Worm (Caenorhabditis elegans) whole organism, L1 larva: Measurements from ENCODE around the gene F36A4.3.

ENCODE experiments used
- C04F5.9 ChIP-seq: sonication (generic microtip); optimal IDR thresholded peaks from 2 replicates; lab custom pipeline; 2016; ENCODE audit warnings: missing genetic modification characterization, missing compliant biosample characterization
- ama-1 ChIP-seq: fragments of 150-350 bp; optimal IDR thresholded peaks from 2 replicates; lab custom pipeline; 2014
- ceh-88 ChIP-seq: fragments of 200-800 bp; sonication (Bioruptor generic); IDR thresholded peaks from 2 replicates; pipeline ENCODE4 v1.3.6; 2022; ENCODE audit warnings: missing genetic modification characterization, missing compliant biosample characterization
- dpl-1 ChIP-seq, 3 experiments: fragments of 150-350 bp in 2 of 3; sonication (generic microtip) in 1 of 3; optimal IDR thresholded peaks; 2 replicates each; lab custom pipeline; 2014 to 2017; ENCODE audit warnings: missing biosample characterization in 3 of 3, missing genetic modification characterization in 3 of 3, missing genetic modification reagents in 3 of 3
- egl-27 ChIP-seq, 2 experiments: fragments of 150-350 bp in 1 of 2; sonication (generic microtip); optimal IDR thresholded peaks; 3 replicates each; lab custom pipeline; 2017 to 2018; ENCODE audit warnings: missing biosample characterization in 2 of 2, missing genetic modification characterization in 2 of 2, missing genetic modification reagents in 2 of 2
- lsy-2 ChIP-seq, 2 experiments: fragments of 150-350 bp; optimal IDR thresholded peaks; 2 replicates each; lab custom pipeline; 2014; ENCODE audit warnings: missing biosample characterization in 2 of 2, missing genetic modification characterization in 2 of 2
- nhr-12 ChIP-seq: sonication (generic microtip); optimal IDR thresholded peaks from 2 replicates; lab custom pipeline; 2017; ENCODE audit warnings: missing biosample characterization, missing genetic modification characterization
- nhr-237 ChIP-seq: fragments of 150-350 bp; optimal IDR thresholded peaks from 2 replicates; lab custom pipeline; 2014; ENCODE audit warnings: missing biosample characterization, missing genetic modification characterization
- nhr-76 ChIP-seq: sonication (generic microtip); optimal IDR thresholded peaks from 2 replicates; lab custom pipeline; 2017; ENCODE audit warnings: missing biosample characterization, missing genetic modification characterization
- rnt-1 ChIP-seq: sonication (generic microtip); optimal IDR thresholded peaks from 2 replicates; lab custom pipeline; 2016; ENCODE audit warnings: mild to moderate bottlenecking, missing genetic modification characterization, moderate library complexity, missing compliant biosample characterization
- sup-37 ChIP-seq: fragments of 200-800 bp; sonication (Bioruptor generic); optimal IDR thresholded peaks from 2 replicates; lab custom pipeline; 2018; ENCODE audit warnings: mild to moderate bottlenecking, missing genetic modification characterization, missing compliant biosample characterization

DNA sequence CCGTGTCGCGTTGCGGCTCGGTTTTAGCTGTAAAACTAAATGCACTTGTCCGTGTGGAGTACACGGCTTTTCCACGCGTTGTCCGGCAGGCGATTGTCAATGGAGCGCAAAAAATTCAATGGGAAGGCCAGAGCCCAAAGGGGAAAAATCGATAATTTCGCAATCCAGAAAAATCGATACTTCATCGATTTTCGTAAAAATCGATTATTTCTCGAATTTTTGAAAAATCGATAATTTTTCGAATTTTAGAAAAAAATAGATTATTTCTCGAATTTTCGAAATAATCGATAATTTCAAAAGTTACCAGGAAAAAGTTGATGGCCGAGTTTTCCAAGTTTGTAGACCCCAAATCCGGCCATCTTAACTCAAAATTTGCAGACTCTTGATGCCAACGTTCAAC, 50.1 kb downstream of the F36A4.3 start:
- TF ChIP-seq C04F5.9 (tag; lab: Kevin White, UChicago) (no peak), egl-27 (tag; optimal IDR thresholded peaks at IDR 0.05; lab: Kevin White, UChicago) (no peak), nhr-237 (tag; lab: Kevin White, UChicago) (no peak), lsy-2 (tag; optimal IDR thresholded peaks at IDR 0.05; lab: Kevin White, UChicago) (no peak), rnt-1 (tag; lab: Kevin White, UChicago) (no peak), nhr-76 (tag; lab: Kevin White, UChicago) (no peak), ama-1 (lab: Kevin White, UChicago) (no peak), dpl-1 (GFP tag; optimal IDR thresholded peaks at IDR 0.05; lab: Kevin White, UChicago) (no peak), ceh-88 (GFP tag; lab: Robert Waterston, UW) (no peak), sup-37 (GFP tag; lab: Kevin White, UChicago) (no peak), nhr-12 (no peak)
